Fruit fly (Drosophila melanogaster): Measurements from ENCODE around the gene robl37BC.

Gene robl37BC

dm6 chr2L:18967897-18968296 lies 42.8 kb upstream of the robl37BC start:
- peak; percentile 68 for TF ChIP-seq exex (tag; optimal IDR thresholded peaks at IDR 0.05)
- no peak for TF ChIP-seq CG8924 (tag; optimal IDR thresholded peaks at IDR 0.05)
- no peak for TF ChIP-seq CG11456 (GFP tag; IDR thresholded peaks at IDR 0.05)
- no peak for TF ChIP-seq CG16815 (GFP tag; optimal IDR thresholded peaks at IDR 0.05)
- TF ChIP-seq ap (GFP tag; IDR thresholded peaks at IDR 0.05): no peak
- TF ChIP-seq BtbVII (GFP tag; optimal IDR thresholded peaks at IDR 0.05): peak; percentile 27
- TF ChIP-seq CG4854 (GFP tag; optimal IDR thresholded peaks at IDR 0.05): no peak
- no peak for TF ChIP-seq Myb (GFP tag; optimal IDR thresholded peaks at IDR 0.05)
- TF ChIP-seq kni (GFP tag; optimal IDR thresholded peaks at IDR 0.05): no peak
- no peak for TF ChIP-seq TFAM (GFP tag; optimal IDR thresholded peaks at IDR 0.05)
- no peak for TF ChIP-seq fu2 (GFP tag; optimal IDR thresholded peaks at IDR 0.05)
- no peak for TF ChIP-seq wdn (GFP tag; IDR thresholded peaks at IDR 0.05)
- TF ChIP-seq CG6813 (GFP tag; optimal IDR thresholded peaks at IDR 0.05): no peak
- TF ChIP-seq nau (GFP tag; optimal IDR thresholded peaks at IDR 0.05): no peak
- TF ChIP-seq seq (GFP tag; IDR thresholded peaks at IDR 0.05): no peak
- TF ChIP-seq CG31441 (GFP tag; IDR thresholded peaks at IDR 0.05): no peak
- no peak for TF ChIP-seq lola (GFP tag; optimal IDR thresholded peaks at IDR 0.05)
- no peak for TF ChIP-seq CG1602 (GFP tag; optimal IDR thresholded peaks at IDR 0.05)
- TF ChIP-seq CG15073 (GFP tag; optimal IDR thresholded peaks at IDR 0.05): no peak
- TF ChIP-seq Oli (tag; optimal IDR thresholded peaks at IDR 0.05): no peak
- TF ChIP-seq jigr1 (GFP tag; IDR thresholded peaks at IDR 0.05): no peak
- no peak for TF ChIP-seq D (optimal IDR thresholded peaks at IDR 0.05)
- TF ChIP-seq D (GFP tag; optimal IDR thresholded peaks at IDR 0.05): no peak
- TF ChIP-seq CG14965 (GFP tag; optimal IDR thresholded peaks at IDR 0.05; ENCODE audit: borderline replicate concordance): no peak
- TF ChIP-seq Doc3 (GFP tag; IDR thresholded peaks at IDR 0.05; ENCODE audit: partially characterized antibody): no peak
- TF ChIP-seq vfl (GFP tag; optimal IDR thresholded peaks at IDR 0.05): no peak
- TF ChIP-seq HmgZ (tag; optimal IDR thresholded peaks at IDR 0.05): peak; percentile 36
- TF ChIP-seq Jarid2 (GFP tag; optimal IDR thresholded peaks at IDR 0.05): no peak
- no peak for TF ChIP-seq nom (GFP tag; optimal IDR thresholded peaks at IDR 0.05)
- no peak for TF ChIP-seq ewg (GFP tag; optimal IDR thresholded peaks at IDR 0.05)
- no peak for TF ChIP-seq CG1832 (GFP tag; optimal IDR thresholded peaks at IDR 0.05)
- no peak for TF ChIP-seq gsb-n (tag; optimal IDR thresholded peaks at IDR 0.05)
- no peak for TF ChIP-seq pnt (GFP tag; optimal IDR thresholded peaks at IDR 0.05)
- no peak for TF ChIP-seq cas (GFP tag; IDR thresholded peaks at IDR 0.05)
- TF ChIP-seq CG3726 (GFP tag; IDR thresholded peaks at IDR 0.05): no peak
- TF ChIP-seq dan (GFP tag; IDR thresholded peaks at IDR 0.05): no peak
- no peak for TF ChIP-seq CG6683 (GFP tag; optimal IDR thresholded peaks at IDR 0.05)
- no peak for TF ChIP-seq CG7839 (tag; optimal IDR thresholded peaks at IDR 0.05)
- TF ChIP-seq CHES-1-like (GFP tag; optimal IDR thresholded peaks at IDR 0.05): no peak
- no peak for TF ChIP-seq Fer2 (tag; optimal IDR thresholded peaks at IDR 0.05)
- TF ChIP-seq luna (GFP tag; optimal IDR thresholded peaks at IDR 0.05): no peak
- TF ChIP-seq gcm (GFP tag; optimal IDR thresholded peaks at IDR 0.05): no peak
- no peak for TF ChIP-seq pho (GFP tag; optimal IDR thresholded peaks at IDR 0.05)
- TF ChIP-seq CG18599 (GFP tag; optimal IDR thresholded peaks at IDR 0.05): peak; percentile 8
- TF ChIP-seq Vsx1 (GFP tag; optimal IDR thresholded peaks at IDR 0.05): no peak
- TF ChIP-seq rib (GFP tag; IDR thresholded peaks at IDR 0.05): no peak
- TF ChIP-seq CG7372 (GFP tag; IDR thresholded peaks at IDR 0.05): no peak
- peak; percentile 74 for TF ChIP-seq GATAe (GFP tag; conservative IDR thresholded peaks at IDR 0.05)
- peak; percentile 87 for TF ChIP-seq Hey (tag; optimal IDR thresholded peaks at IDR 0.05)
- TF ChIP-seq gce (GFP tag; IDR thresholded peaks at IDR 0.05): no peak
- no peak for TF ChIP-seq Usf (GFP tag; optimal IDR thresholded peaks at IDR 0.05)
- peak; percentile 37 for TF ChIP-seq sug (tag; optimal IDR thresholded peaks at IDR 0.05)

All from whole organism, embryonic.